Worm (Caenorhabditis elegans) whole organism, late embryonic: ENCODE results near the gene dph-5.

ENCODE experiments used
- C08G9.2 ChIP-seq: sonication (generic microtip); optimal IDR thresholded peaks from 2 replicates; lab custom pipeline; 2016; ENCODE audit warnings: mild to moderate bottlenecking, missing genetic modification characterization, moderate library complexity, missing compliant biosample characterization
- K02D7.2 ChIP-seq: sonication (generic microtip); optimal IDR thresholded peaks from 2 replicates; lab custom pipeline; 2017; ENCODE audit warnings: mild to moderate bottlenecking, missing genetic modification characterization, missing compliant biosample characterization
- Y22D7AL.16 ChIP-seq: sonication (generic microtip); optimal IDR thresholded peaks from 2 replicates; lab custom pipeline; 2016; ENCODE audit warnings: missing genetic modification characterization, missing compliant biosample characterization
- ahr-1 ChIP-seq: sonication (generic microtip); optimal IDR thresholded peaks from 2 replicates; lab custom pipeline; 2016; ENCODE audit warnings: missing genetic modification characterization, missing compliant biosample characterization
- ama-1 ChIP-seq: fragments of 150-350 bp; optimal IDR thresholded peaks from 2 replicates; lab custom pipeline; 2014
- ceh-18 ChIP-seq: sonication (generic microtip); optimal IDR thresholded peaks from 2 replicates; lab custom pipeline; 2016; ENCODE audit warnings: missing genetic modification characterization, missing compliant biosample characterization
- ceh-2 ChIP-seq: sonication (generic microtip); optimal IDR thresholded peaks from 2 replicates; lab custom pipeline; 2016; ENCODE audit warnings: missing genotype, missing genetic modification characterization, missing compliant biosample characterization
- ceh-22 ChIP-seq: sonication (generic microtip); optimal IDR thresholded peaks from 2 replicates; lab custom pipeline; 2017; ENCODE audit warnings: missing biosample characterization, missing genetic modification characterization
- ceh-31 ChIP-seq: sonication (generic microtip); optimal IDR thresholded peaks from 2 replicates; lab custom pipeline; 2016; ENCODE audit warnings: missing genetic modification characterization, missing compliant biosample characterization
- ceh-34 ChIP-seq: sonication (generic microtip); optimal IDR thresholded peaks from 2 replicates; lab custom pipeline; 2016; ENCODE audit warnings: mild to moderate bottlenecking, missing genetic modification characterization, missing compliant biosample characterization
- ceh-48 ChIP-seq: sonication (generic microtip); optimal IDR thresholded peaks from 2 replicates; lab custom pipeline; 2016; ENCODE audit warnings: missing genetic modification characterization, inconsistent platforms, missing compliant biosample characterization
- ceh-6 ChIP-seq: fragments of 200-800 bp; sonication (Bioruptor generic); optimal IDR thresholded peaks from 2 replicates; lab custom pipeline; 2018; ENCODE audit warnings: mild to moderate bottlenecking, missing genetic modification characterization, missing compliant biosample characterization
- ceh-9 ChIP-seq: sonication (generic microtip); optimal IDR thresholded peaks from 2 replicates; lab custom pipeline; 2016; ENCODE audit warnings: mild to moderate bottlenecking, missing genetic modification characterization, inconsistent platforms, missing compliant biosample characterization
- che-1 ChIP-seq: sonication (generic microtip); optimal IDR thresholded peaks from 2 replicates; lab custom pipeline; 2016; ENCODE audit warnings: mild to moderate bottlenecking, missing genetic modification characterization, missing compliant biosample characterization
- dmd-4 ChIP-seq: sonication (generic microtip); optimal IDR thresholded peaks from 2 replicates; lab custom pipeline; 2016; ENCODE audit warnings: borderline replicate concordance, missing genetic modification characterization, missing compliant biosample characterization
- dve-1 ChIP-seq: sonication (generic microtip); optimal IDR thresholded peaks from 2 replicates; lab custom pipeline; 2017; ENCODE audit warnings: antibody characterized with exemption, mild to moderate bottlenecking, missing genetic modification characterization, missing compliant biosample characterization
- ets-4 ChIP-seq: sonication (generic microtip); optimal IDR thresholded peaks from 2 replicates; lab custom pipeline; 2016; ENCODE audit warnings: missing genetic modification characterization, missing compliant biosample characterization
- fax-1 ChIP-seq: sonication (generic microtip); optimal IDR thresholded peaks from 2 replicates; lab custom pipeline; 2016; ENCODE audit warnings: missing genotype, missing genetic modification characterization, missing compliant biosample characterization
- hlh-15 ChIP-seq: sonication (generic microtip); optimal IDR thresholded peaks from 2 replicates; lab custom pipeline; 2016; ENCODE audit warnings: missing genetic modification characterization, missing compliant biosample characterization
- hlh-30 ChIP-seq: sonication (generic microtip); optimal IDR thresholded peaks from 2 replicates; lab custom pipeline; 2017; ENCODE audit warnings: antibody characterized with exemption, missing genetic modification characterization, missing compliant biosample characterization; ENCODE audit not compliant: insufficient read depth
- nfya-1 ChIP-seq: sonication (generic microtip); optimal IDR thresholded peaks from 2 replicates; lab custom pipeline; 2017; ENCODE audit warnings: missing genetic modification characterization, mild to moderate bottlenecking, missing compliant biosample characterization, antibody characterized with exemption, moderate library complexity
- nhr-11 ChIP-seq: fragments of 150-350 bp; optimal IDR thresholded peaks from 2 replicates; lab custom pipeline; 2014; ENCODE audit warnings: missing biosample characterization, missing genetic modification characterization
- pha-4 ChIP-seq: fragments of 150-350 bp; optimal IDR thresholded peaks from 2 replicates; lab custom pipeline; 2018; ENCODE audit warnings: missing biosample characterization, missing genetic modification reagents, missing genetic modification characterization
- pros-1 ChIP-seq: fragments of 150-350 bp; optimal IDR thresholded peaks from 2 replicates; lab custom pipeline; 2014; ENCODE audit warnings: missing biosample characterization, missing genetic modification reagents, missing genetic modification characterization
- ref-2 ChIP-seq: sonication (generic microtip); optimal IDR thresholded peaks from 2 replicates; lab custom pipeline; 2016; ENCODE audit warnings: missing genetic modification characterization, missing compliant biosample characterization
- sox-4 ChIP-seq: sonication (generic microtip); optimal IDR thresholded peaks from 2 replicates; lab custom pipeline; 2017; ENCODE audit warnings: mild to moderate bottlenecking, missing genetic modification characterization, inconsistent platforms, missing compliant biosample characterization
- tbx-2 ChIP-seq: sonication (generic microtip); optimal IDR thresholded peaks from 2 replicates; lab custom pipeline; 2016; ENCODE audit warnings: missing genetic modification characterization, missing compliant biosample characterization
- unc-3 ChIP-seq, 2 experiments: fragments of 200-800 bp in 1 of 2; sonication (Bioruptor generic) in 1 of 2; sonication (generic microtip) in 1 of 2; conservative IDR thresholded peaks in 1 of 2; optimal IDR thresholded peaks in 1 of 2; 2 replicates each; pipeline versions ENCODE4 v1.3.6 to Lab custom; 2016 to 2022; ENCODE audit warnings: missing compliant biosample characterization in 2 of 2, missing genetic modification characterization in 2 of 2, missing genetic modification reagents in 1 of 2
- unc-42 ChIP-seq: sonication (generic microtip); optimal IDR thresholded peaks from 2 replicates; lab custom pipeline; 2016; ENCODE audit warnings: missing genotype, missing genetic modification characterization, missing compliant biosample characterization
- unc-55 ChIP-seq: sonication (generic microtip); optimal IDR thresholded peaks from 2 replicates; lab custom pipeline; 2017; ENCODE audit warnings: missing biosample characterization, missing genetic modification reagents, missing genetic modification characterization
- unc-86 ChIP-seq: sonication (generic microtip); optimal IDR thresholded peaks from 2 replicates; lab custom pipeline; 2016; ENCODE audit warnings: missing genetic modification characterization, missing compliant biosample characterization
- zip-5 ChIP-seq: sonication (generic microtip); optimal IDR thresholded peaks from 2 replicates; lab custom pipeline; 2016; ENCODE audit warnings: missing genetic modification characterization, missing compliant biosample characterization
- ztf-16 ChIP-seq: sonication (generic microtip); optimal IDR thresholded peaks from 2 replicates; lab custom pipeline; 2017; ENCODE audit warnings: missing genetic modification characterization, missing compliant biosample characterization

The dph-5 gene

ce11 chrII:11349892-11350291 is at the start of gene dph-5:
dph-5 (plus strand) TSS chrII:11350192.
- TF ChIP-seq dmd-4 (tag; lab: Kevin White, UChicago) (no peak), nhr-11 (no peak), unc-86 (tag; lab: Kevin White, UChicago) (no peak), ceh-9 (no peak), fax-1 (tag; lab: Kevin White, UChicago) (no peak), tbx-2 (tag; lab: Kevin White, UChicago) (no peak), ets-4 (tag; lab: Kevin White, UChicago) (no peak), ceh-6 (GFP tag; lab: Kevin White, UChicago) (no peak), pros-1 (no peak), C08G9.2 (tag; lab: Kevin White, UChicago) (no peak), ahr-1 (tag; lab: Kevin White, UChicago) (no peak), dve-1 (tag; lab: Kevin White, UChicago) (no peak)

DNA sequence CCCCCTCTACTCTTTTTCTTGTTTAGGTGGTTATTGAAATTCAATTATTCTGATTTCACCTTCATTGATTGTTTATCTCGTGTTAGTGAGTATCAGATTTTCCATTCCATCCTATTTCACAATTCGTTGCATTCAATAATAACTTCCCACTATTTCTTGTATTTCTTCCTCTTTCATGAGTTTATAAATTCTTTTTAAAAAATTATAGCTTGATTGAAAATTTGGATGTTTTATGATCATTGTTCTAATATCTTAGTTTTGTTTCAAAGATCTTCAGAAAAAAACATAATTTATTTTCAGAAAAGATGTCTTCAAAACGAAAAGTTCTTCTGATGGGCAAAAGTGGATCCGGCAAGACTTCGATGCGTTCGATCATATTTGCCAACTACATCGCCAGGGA is 48.9 kb upstream of the dph-5 start, which contains the start of gene raga-1:
TSS of gene raga-1 (plus strand) at position 301 of the 400 bp plus-strand sequence.
- no peak for TF ChIP-seq nfya-1 (tag; lab: Kevin White, UChicago)

DNA sequence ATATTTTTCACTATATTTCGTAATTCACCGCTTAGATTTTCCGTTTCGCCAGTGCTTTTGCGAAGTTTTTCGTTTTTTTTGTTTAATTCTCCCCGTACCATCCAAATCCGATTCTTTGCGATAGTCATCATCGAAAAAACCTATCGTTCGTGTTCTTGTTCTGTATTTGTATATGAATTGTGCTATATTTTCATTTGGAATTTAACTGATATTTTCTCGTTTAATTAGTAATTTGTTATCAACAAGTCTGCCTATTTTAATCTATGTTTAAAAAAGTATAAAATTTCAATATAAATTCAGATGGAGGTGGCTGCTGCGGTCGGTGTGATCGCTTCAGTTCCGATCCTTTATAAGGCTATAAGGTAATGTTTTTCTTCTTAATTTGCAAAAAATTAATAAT is 47.4 kb upstream of the dph-5 start, which contains the start of gene samp-1:
TSS of gene samp-1 (plus strand) at position 301 of the 400 bp plus-strand sequence.
- TF ChIP-seq pha-4 (tag; lab: Kevin White, UChicago) (no peak), zip-5 (tag; lab: Kevin White, UChicago) (no peak), tbx-2 (tag; lab: Kevin White, UChicago) (no peak), ama-1 (lab: Kevin White, UChicago) (no peak), unc-3 (GFP tag; conservative IDR thresholded peaks at IDR 0.05; lab: Robert Waterston, UW) (no peak), unc-3 (tag; optimal IDR thresholded peaks at IDR 0.05; lab: Kevin White, UChicago) (no peak), Y22D7AL.16 (tag; lab: Kevin White, UChicago) (no peak), che-1 (tag; lab: Kevin White, UChicago) (no peak), C08G9.2 (tag; lab: Kevin White, UChicago) (no peak), ceh-34 (no peak), sox-4 (tag; lab: Kevin White, UChicago) (no peak), nhr-11 (no peak), K02D7.2 (tag; lab: Kevin White, UChicago) (no peak), ceh-2 (no peak), hlh-15 (tag; lab: Kevin White, UChicago) (no peak), dve-1 (tag; lab: Kevin White, UChicago) (no peak)

- TF ChIP-seq tbx-2 (tag; lab: Kevin White, UChicago): peak; percentile 37
- peak; percentile 27 for TF ChIP-seq ceh-31 (tag; lab: Kevin White, UChicago)
- TF ChIP-seq nfya-1 (tag; lab: Kevin White, UChicago): peak; percentile 35
- TF ChIP-seq ceh-48: no peak
- peak; percentile 16 for TF ChIP-seq unc-42 (tag; lab: Kevin White, UChicago)
- TF ChIP-seq ceh-18: peak; percentile 21
- TF ChIP-seq unc-55 (GFP tag; lab: Kevin White, UChicago): no peak
- no peak for TF ChIP-seq ztf-16 (tag; lab: Kevin White, UChicago)
- TF ChIP-seq ref-2 (tag; lab: Kevin White, UChicago): no peak
- no peak for TF ChIP-seq ceh-22 (tag; lab: Kevin White, UChicago)
- peak; percentile 7 for TF ChIP-seq hlh-30 (tag; lab: Kevin White, UChicago)
- peak; percentile 52 for TF ChIP-seq ceh-34
- TF ChIP-seq che-1 (tag; lab: Kevin White, UChicago): no peak
Measured at ce11 chrII:11305627-11306449, 44.2 kb upstream of the dph-5 start, which contains the start of gene rsf-1. rsf-1 (plus strand) TSS chrII:11306399.
